Fruit fly (Drosophila melanogaster): ENCODE measurements around the gene unc-13-4A.
A peak's percentile ranks its signal among the peaks of the same experiment; 100 is the strongest.

unc-13-4A gene

DNA sequence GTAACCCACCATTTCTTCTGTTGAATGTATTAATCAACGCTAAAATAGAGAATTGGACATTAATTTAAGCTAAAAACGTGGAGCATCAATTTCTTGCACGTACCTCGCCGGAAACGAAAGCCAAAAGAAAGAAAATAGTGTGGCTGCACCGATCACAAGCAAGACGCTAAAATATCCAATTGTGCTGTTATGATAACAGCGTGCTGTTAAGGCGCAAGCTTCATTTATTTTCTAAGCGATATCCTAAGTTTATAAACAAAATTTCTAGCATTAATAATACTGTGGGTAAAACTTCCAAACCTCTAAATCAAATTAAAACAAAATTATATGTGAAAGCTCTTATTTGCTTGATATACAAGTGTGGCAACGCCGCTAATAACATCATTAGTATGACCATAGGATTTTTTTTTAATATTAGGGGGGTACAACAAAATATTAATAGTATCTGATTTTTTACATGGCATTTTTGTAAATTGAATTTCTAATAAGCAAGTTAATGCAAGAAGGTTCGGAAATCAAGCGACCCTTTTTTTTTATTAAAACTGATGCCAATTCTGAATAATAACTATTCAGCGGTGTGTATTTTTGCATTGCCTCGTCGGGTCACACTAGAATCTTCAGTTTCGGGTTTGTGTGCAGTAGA, 71.4 kb downstream of the unc-13-4A start, which contains the start of the genes RpL18 and Neos (continued):
- TF ChIP-seq vnd (GFP tag; IDR thresholded peaks at IDR 0.05; ENCODE audit: partially characterized antibody) (no peak), jigr1 (GFP tag; IDR thresholded peaks at IDR 0.05) (no peak), CG2875 (GFP tag; optimal IDR thresholded peaks at IDR 0.05) (peak; percentile 67), CG8388 (GFP tag; optimal IDR thresholded peaks at IDR 0.05) (peak; percentile 63), CG31388 (GFP tag; optimal IDR thresholded peaks at IDR 0.05) (peak; percentile 40), CG2129 (GFP tag; IDR thresholded peaks at IDR 0.05; ENCODE audit: partially characterized antibody) (no peak), CG12942 (GFP tag; optimal IDR thresholded peaks at IDR 0.05) (peak; percentile 11), Bdp1 (GFP tag; optimal IDR thresholded peaks at IDR 0.05) (peak; percentile 66), CG12236 (GFP tag; optimal IDR thresholded peaks at IDR 0.05) (peak; percentile 70), CG42726 (GFP tag; IDR thresholded peaks at IDR 0.05; ENCODE audit: partially characterized antibody) (no peak), CG9876 (GFP tag; optimal IDR thresholded peaks at IDR 0.05) (peak; percentile 43), CG17361 (GFP tag; IDR thresholded peaks at IDR 0.05) (peak; percentile 79; the same call in 2 of the 3 replicates), Mes4 (GFP tag; optimal IDR thresholded peaks at IDR 0.05) (peak; percentile 83), Dip3 (GFP tag; optimal IDR thresholded peaks at IDR 0.05) (peak; percentile 42), btn (GFP tag; optimal IDR thresholded peaks at IDR 0.05) (peak; percentile 48), zen2 (GFP tag; IDR thresholded peaks at IDR 0.05; ENCODE audit: partially characterized antibody) (no peak), CG9727 (GFP tag; optimal IDR thresholded peaks at IDR 0.05) (peak; percentile 90), ase (GFP tag; IDR thresholded peaks at IDR 0.05) (no peak), CG17186 (GFP tag; optimal IDR thresholded peaks at IDR 0.05) (peak; percentile 100), nerfin-1 (tag; optimal IDR thresholded peaks at IDR 0.05) (peak; percentile 57), CG13624 (GFP tag; optimal IDR thresholded peaks at IDR 0.05) (peak; percentile 77), fd102C (GFP tag; optimal IDR thresholded peaks at IDR 0.05) (peak; percentile 72), CG16813 (GFP tag; IDR thresholded peaks at IDR 0.05; ENCODE audit: partially characterized antibody) (no peak), dmrt11E (tag; optimal IDR thresholded peaks at IDR 0.05) (peak; percentile 62), rib (GFP tag; IDR thresholded peaks at IDR 0.05) (peak; percentile 14; the same call in 1 of the 2 replicates), CG7271 (tag; optimal IDR thresholded peaks at IDR 0.05) (peak; percentile 86), CG2199 (GFP tag; IDR thresholded peaks at IDR 0.05) (no peak), H2.0 (GFP tag; IDR thresholded peaks at IDR 0.05) (peak; percentile 26; the same call in 1 of the 2 replicates), Meics (GFP tag; optimal IDR thresholded peaks at IDR 0.05) (peak; percentile 86), Deaf1 (tag; optimal IDR thresholded peaks at IDR 0.05) (no peak), Taf1 (GFP tag; IDR thresholded peaks at IDR 0.05) (peak; percentile 26; the same call in 1 of the 2 replicates), NK7.1 (GFP tag; optimal IDR thresholded peaks at IDR 0.05) (peak; percentile 55), CG33557 (GFP tag; optimal IDR thresholded peaks at IDR 0.05) (peak; percentile 71), Nf-YC (tag; optimal IDR thresholded peaks at IDR 0.05) (peak; percentile 62), CG7556 (GFP tag; optimal IDR thresholded peaks at IDR 0.05) (peak; percentile 60), Side (GFP tag; optimal IDR thresholded peaks at IDR 0.05) (peak; percentile 84), ci (GFP tag; IDR thresholded peaks at IDR 0.05) (peak; percentile 93), CG3995 (GFP tag; optimal IDR thresholded peaks at IDR 0.05) (peak; percentile 49), CG9932 (GFP tag; IDR thresholded peaks at IDR 0.05) (peak; percentile 65), gcm (GFP tag; optimal IDR thresholded peaks at IDR 0.05) (peak; percentile 71), Xrp1 (GFP tag; IDR thresholded peaks at IDR 0.05) (no peak), Bteb2 (GFP tag; optimal IDR thresholded peaks at IDR 0.05) (peak; percentile 48), MTF-1 (GFP tag; optimal IDR thresholded peaks at IDR 0.05; ENCODE audit: borderline replicate concordance) (peak; percentile 83), Sry-β (GFP tag; optimal IDR thresholded peaks at IDR 0.05) (peak; percentile 18), CG6272 (GFP tag; IDR thresholded peaks at IDR 0.05) (no peak), C15 (GFP tag; IDR thresholded peaks at IDR 0.05) (no peak), Camta (GFP tag; optimal IDR thresholded peaks at IDR 0.05) (peak; percentile 65), so (GFP tag; IDR thresholded peaks at IDR 0.05) (peak; percentile 74; the same call in 2 of the 3 replicates), wek (GFP tag; optimal IDR thresholded peaks at IDR 0.05) (peak; percentile 87)
